Fruit fly (Drosophila melanogaster): Measurements from ENCODE around the gene CG13970.
A peak's percentile ranks its signal among the peaks of the same experiment; 100 is the strongest.

Gene CG13970

DNA sequence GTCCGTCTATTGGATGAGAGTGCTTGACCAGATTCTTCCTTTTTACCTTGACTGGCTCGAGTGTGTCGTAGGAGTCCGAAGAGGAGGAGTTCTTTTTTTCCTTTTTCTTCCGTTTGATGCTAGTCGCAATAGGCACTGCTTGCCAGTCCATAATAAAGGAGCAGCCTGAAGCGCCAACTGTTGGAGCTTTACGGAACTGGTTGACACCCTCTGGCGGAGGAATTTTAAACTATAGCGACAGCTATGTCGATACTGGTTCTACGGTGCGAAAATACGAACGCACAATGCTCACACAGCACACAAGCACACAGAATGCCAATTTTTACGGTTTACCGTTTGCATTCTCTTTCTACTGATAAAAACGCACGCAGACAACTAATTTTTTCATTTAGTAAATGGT lies 2.6 kb upstream of the CG13970 start:
- peak; percentile 31 for TF ChIP-seq CG1620 (GFP tag; optimal IDR thresholded peaks at IDR 0.05)
- TF ChIP-seq cic (GFP tag; optimal IDR thresholded peaks at IDR 0.05) = no peak
- no peak for TF ChIP-seq bab1 (GFP tag; optimal IDR thresholded peaks at IDR 0.05)
- no peak for TF ChIP-seq Clk (GFP tag; optimal IDR thresholded peaks at IDR 0.05)
- no peak for TF ChIP-seq CG5204 (GFP tag; optimal IDR thresholded peaks at IDR 0.05)
- peak; percentile 44 for TF ChIP-seq pad (GFP tag; optimal IDR thresholded peaks at IDR 0.05)
- no peak for TF ChIP-seq CG11617 (GFP tag; optimal IDR thresholded peaks at IDR 0.05)

DNA sequence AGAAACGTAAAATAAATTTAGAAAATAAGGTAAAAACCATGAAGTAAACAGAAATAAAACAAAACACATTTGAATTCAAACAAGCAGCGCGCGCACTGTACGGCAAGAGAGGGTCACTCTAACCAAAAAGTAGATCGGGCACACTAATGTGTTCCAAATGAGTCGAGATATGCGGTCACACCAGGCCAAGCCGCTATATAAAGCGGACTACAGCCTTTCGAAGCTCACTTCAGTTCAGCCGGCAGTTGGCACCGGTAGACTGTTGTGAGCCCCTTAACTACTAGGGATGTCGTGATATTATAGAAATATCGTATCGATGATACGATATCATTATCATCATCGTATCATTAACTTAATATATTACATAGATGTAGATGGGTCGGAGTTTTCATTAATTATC lies 576 bp upstream of the CG13970 start:
- no peak for TF ChIP-seq tj (GFP tag; optimal IDR thresholded peaks at IDR 0.05)
- TF ChIP-seq Mnt (GFP tag; optimal IDR thresholded peaks at IDR 0.05) = peak; percentile 11
- no peak for TF ChIP-seq CG7045 (GFP tag; optimal IDR thresholded peaks at IDR 0.05)
- TF ChIP-seq CG11617 (GFP tag; optimal IDR thresholded peaks at IDR 0.05) = no peak
- TF ChIP-seq bab1 (GFP tag; optimal IDR thresholded peaks at IDR 0.05) = peak; percentile 36
- TF ChIP-seq cic (GFP tag; optimal IDR thresholded peaks at IDR 0.05) = no peak
- no peak for TF ChIP-seq Clk (GFP tag; optimal IDR thresholded peaks at IDR 0.05)
- TF ChIP-seq CG7101 (tag; optimal IDR thresholded peaks at IDR 0.05) = no peak
- TF ChIP-seq toe (GFP tag; optimal IDR thresholded peaks at IDR 0.05) = no peak
- no peak for TF ChIP-seq ovo (GFP tag; optimal IDR thresholded peaks at IDR 0.05)
- no peak for TF ChIP-seq Hr96 (GFP tag; optimal IDR thresholded peaks at IDR 0.05)
- peak; percentile 41 for TF ChIP-seq CG1620 (GFP tag; optimal IDR thresholded peaks at IDR 0.05)

DNA sequence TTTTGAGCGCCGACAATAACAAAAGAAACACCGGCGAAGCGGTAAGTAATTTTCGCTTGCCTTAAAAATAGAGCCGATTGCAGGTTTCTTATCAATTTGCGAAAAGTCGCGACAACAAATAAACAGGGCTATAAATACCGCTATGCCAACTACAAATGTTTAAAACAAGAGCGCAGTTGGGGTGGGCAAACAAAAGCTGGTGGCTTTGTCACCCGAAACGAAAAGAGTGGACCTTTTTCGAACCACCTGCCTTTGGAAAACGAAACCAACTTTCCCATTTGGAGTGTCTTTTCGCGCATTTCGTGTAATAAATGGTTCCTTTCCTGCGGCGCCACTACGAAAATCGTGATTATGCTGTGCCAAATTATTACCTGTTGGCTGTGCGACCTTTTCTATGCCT lies 5.8 kb downstream of the CG13970 start:
- TF ChIP-seq Clk (GFP tag; optimal IDR thresholded peaks at IDR 0.05) (no peak), tj (GFP tag; optimal IDR thresholded peaks at IDR 0.05) (peak; percentile 11), toe (GFP tag; optimal IDR thresholded peaks at IDR 0.05) (peak; percentile 9), ovo (GFP tag; optimal IDR thresholded peaks at IDR 0.05) (no peak), Hr96 (GFP tag; optimal IDR thresholded peaks at IDR 0.05) (peak; percentile 1), CG7045 (GFP tag; optimal IDR thresholded peaks at IDR 0.05) (no peak), CG11617 (GFP tag; optimal IDR thresholded peaks at IDR 0.05) (peak; percentile 37), CG7101 (tag; optimal IDR thresholded peaks at IDR 0.05) (peak; percentile 71), CG12768 (GFP tag; optimal IDR thresholded peaks at IDR 0.05) (peak; percentile 9), cnc (optimal IDR thresholded peaks at IDR 0.05) (no peak), kay (GFP tag; ENCODE audit: borderline replicate concordance) (no peak), cic (GFP tag; optimal IDR thresholded peaks at IDR 0.05) (peak; percentile 72)

DNA sequence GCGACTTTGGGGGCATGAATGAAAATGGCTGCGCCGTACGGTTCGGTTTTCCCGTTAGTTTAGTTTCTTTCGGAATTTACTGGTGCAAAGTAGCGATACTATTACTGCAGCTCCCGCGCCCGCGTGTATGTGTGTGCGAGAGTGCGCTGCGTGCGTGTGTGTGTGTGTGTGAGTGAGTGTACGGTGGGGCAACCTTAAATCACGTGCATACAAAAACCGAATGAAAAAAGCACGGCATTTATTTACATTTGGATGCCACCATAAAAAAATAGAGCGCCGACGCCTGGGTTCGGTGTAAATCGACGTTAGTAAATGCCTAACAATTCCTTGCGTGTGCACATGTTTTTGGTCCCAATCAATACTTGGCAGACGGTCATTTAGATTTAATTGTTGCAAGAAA lies 6.2 kb downstream of the CG13970 start:
- no peak for TF ChIP-seq CG14711 (tag; optimal IDR thresholded peaks at IDR 0.05)
- TF ChIP-seq CG12768 (GFP tag; optimal IDR thresholded peaks at IDR 0.05) = peak; percentile 21
- no peak for TF ChIP-seq Clk (GFP tag; optimal IDR thresholded peaks at IDR 0.05)
- no peak for TF ChIP-seq pad (GFP tag; optimal IDR thresholded peaks at IDR 0.05)
- TF ChIP-seq CG1620 (GFP tag; optimal IDR thresholded peaks at IDR 0.05) = no peak
- TF ChIP-seq CG11617 (GFP tag; optimal IDR thresholded peaks at IDR 0.05) = no peak
- no peak for TF ChIP-seq Crg-1 (GFP tag; optimal IDR thresholded peaks at IDR 0.05)
- no peak for TF ChIP-seq toe (GFP tag; optimal IDR thresholded peaks at IDR 0.05)
- no peak for TF ChIP-seq CG7045 (GFP tag; optimal IDR thresholded peaks at IDR 0.05)
- TF ChIP-seq Hr96 (GFP tag; optimal IDR thresholded peaks at IDR 0.05) = no peak
- TF ChIP-seq cic (GFP tag; optimal IDR thresholded peaks at IDR 0.05) = no peak
- TF ChIP-seq cnc (optimal IDR thresholded peaks at IDR 0.05) = no peak
- TF ChIP-seq Mnt (GFP tag; optimal IDR thresholded peaks at IDR 0.05) = peak; percentile 60
- TF ChIP-seq tj (GFP tag; optimal IDR thresholded peaks at IDR 0.05) = no peak

DNA sequence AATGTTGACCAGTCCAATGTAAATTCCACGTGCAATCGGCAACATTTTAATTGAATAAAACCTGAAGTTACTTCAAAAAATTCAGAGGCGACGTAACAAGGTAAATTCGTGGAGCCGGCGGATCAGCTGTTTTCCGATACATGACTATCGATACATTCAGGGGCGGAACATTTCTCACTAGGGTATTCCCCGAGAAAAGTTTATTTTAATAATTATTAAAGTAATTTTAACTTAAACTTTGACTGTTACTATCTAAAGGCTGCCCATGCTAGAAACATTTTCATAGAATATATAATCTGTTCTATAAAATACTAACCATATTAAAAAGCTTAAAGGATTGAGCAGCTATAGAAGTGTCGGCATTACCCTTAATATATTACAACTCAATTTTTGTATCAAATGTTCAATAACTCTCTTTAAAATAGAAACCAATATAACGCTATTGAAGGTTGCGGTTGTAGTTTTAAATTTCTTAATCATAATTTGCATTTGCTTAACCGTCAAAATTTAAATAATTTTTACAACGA lies 6.8 kb downstream of the CG13970 start, which contains the start of the genes mRpS18B and Kua:
Gene mRpS18B, minus strand, starts transcription at position 149 of the 527 bp plus-strand sequence.
Gene Kua, plus strand, starts transcription at position 477 of the 527 bp plus-strand sequence.
- TF ChIP-seq pad (GFP tag; optimal IDR thresholded peaks at IDR 0.05) (peak; percentile 24), Crg-1 (GFP tag; optimal IDR thresholded peaks at IDR 0.05) (peak; percentile 3), kay (GFP tag; ENCODE audit: borderline replicate concordance) (no peak), CG33017 (tag; optimal IDR thresholded peaks at IDR 0.05) (peak; percentile 44), tj (GFP tag; optimal IDR thresholded peaks at IDR 0.05) (no peak), ovo (GFP tag; optimal IDR thresholded peaks at IDR 0.05) (no peak), CG7045 (GFP tag; optimal IDR thresholded peaks at IDR 0.05) (no peak), CG14711 (tag; optimal IDR thresholded peaks at IDR 0.05) (peak; percentile 55), CG11617 (GFP tag; optimal IDR thresholded peaks at IDR 0.05) (peak; percentile 41), cnc (optimal IDR thresholded peaks at IDR 0.05) (no peak), Clk (GFP tag; optimal IDR thresholded peaks at IDR 0.05) (no peak), cic (GFP tag; optimal IDR thresholded peaks at IDR 0.05) (no peak), Mnt (GFP tag; optimal IDR thresholded peaks at IDR 0.05) (peak; percentile 23), toe (GFP tag; optimal IDR thresholded peaks at IDR 0.05) (peak; percentile 46), CG1620 (GFP tag; optimal IDR thresholded peaks at IDR 0.05) (no peak), bab1 (GFP tag; optimal IDR thresholded peaks at IDR 0.05) (peak; percentile 24), CG7101 (tag; optimal IDR thresholded peaks at IDR 0.05) (peak; percentile 64), CG5204 (GFP tag; optimal IDR thresholded peaks at IDR 0.05) (peak; percentile 18), CG12768 (GFP tag; optimal IDR thresholded peaks at IDR 0.05) (no peak), Hr96 (GFP tag; optimal IDR thresholded peaks at IDR 0.05) (no peak)

DNA sequence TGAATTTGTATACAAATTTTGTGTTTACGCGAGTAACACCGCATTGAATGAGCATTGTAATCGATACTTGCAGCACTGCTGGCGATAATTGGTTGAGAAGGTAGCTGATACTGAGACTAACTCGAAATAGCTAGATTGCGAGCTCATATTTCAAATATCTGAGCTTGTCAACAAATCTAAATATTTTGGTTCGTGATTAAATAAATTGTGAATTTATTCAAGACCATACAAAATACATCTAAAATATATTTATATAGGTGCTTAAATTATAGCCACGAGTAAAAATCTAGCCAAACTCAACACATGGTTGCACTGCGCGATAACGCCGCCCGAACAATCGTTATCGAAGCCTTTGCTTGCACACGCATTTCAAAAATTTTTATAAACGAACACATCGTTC lies 10.2 kb downstream of the CG13970 start, which contains the start of the genes Taf13 and nesd:
Gene Taf13, minus strand, starts transcription at position 56 of the 400 bp plus-strand sequence.
Gene nesd, plus strand, starts transcription at position 179 of the 400 bp plus-strand sequence.
- TF ChIP-seq CG5204 (GFP tag; optimal IDR thresholded peaks at IDR 0.05) = peak; percentile 52
- peak; percentile 85 for TF ChIP-seq toe (GFP tag; optimal IDR thresholded peaks at IDR 0.05)
- TF ChIP-seq CG12768 (GFP tag; optimal IDR thresholded peaks at IDR 0.05) = no peak
- TF ChIP-seq Crg-1 (GFP tag; optimal IDR thresholded peaks at IDR 0.05) = peak; percentile 36
- peak; percentile 59 for TF ChIP-seq CG11617 (GFP tag; optimal IDR thresholded peaks at IDR 0.05)
- peak; percentile 61 for TF ChIP-seq CG7101 (tag; optimal IDR thresholded peaks at IDR 0.05)
- TF ChIP-seq CG7045 (GFP tag; optimal IDR thresholded peaks at IDR 0.05) = peak; percentile 21
- TF ChIP-seq cnc (optimal IDR thresholded peaks at IDR 0.05) = no peak
- TF ChIP-seq CG14711 (tag; optimal IDR thresholded peaks at IDR 0.05) = peak; percentile 55
- peak; percentile 71 for TF ChIP-seq Mnt (GFP tag; optimal IDR thresholded peaks at IDR 0.05)
- TF ChIP-seq bab1 (GFP tag; optimal IDR thresholded peaks at IDR 0.05) = peak; percentile 31
- peak; percentile 57 for TF ChIP-seq tj (GFP tag; optimal IDR thresholded peaks at IDR 0.05)
- TF ChIP-seq kay (GFP tag; ENCODE audit: borderline replicate concordance) = no peak
- peak; percentile 36 for TF ChIP-seq Clk (GFP tag; optimal IDR thresholded peaks at IDR 0.05)
- peak; percentile 55 for TF ChIP-seq CG1620 (GFP tag; optimal IDR thresholded peaks at IDR 0.05)
- peak; percentile 0 for TF ChIP-seq Hr96 (GFP tag; optimal IDR thresholded peaks at IDR 0.05)
- TF ChIP-seq pad (GFP tag; optimal IDR thresholded peaks at IDR 0.05) = peak; percentile 37
- no peak for TF ChIP-seq ovo (GFP tag; optimal IDR thresholded peaks at IDR 0.05)
- peak; percentile 12 for TF ChIP-seq CG33017 (tag; optimal IDR thresholded peaks at IDR 0.05)
- peak; percentile 25 for TF ChIP-seq cic (GFP tag; optimal IDR thresholded peaks at IDR 0.05)

Data from whole organism, adult.